Fruit fly (Drosophila melanogaster) whole organism: ENCODE measurements around the gene mRpL23.

ENCODE experiments used
- EcR ChIP-seq, 2 experiments: fragments of >200 bp; optimal IDR thresholded peaks; 2 replicates each; lab custom pipeline; 2017; ENCODE audit warnings: missing biosample characterization in 2 of 2, missing genetic modification characterization in 2 of 2, missing genetic modification reagents in 2 of 2
- pan ChIP-seq: fragments of >200 bp; optimal IDR thresholded peaks from 2 replicates; lab custom pipeline; 2017
- psq ChIP-seq: fragments of >200 bp; optimal IDR thresholded peaks from 2 replicates; lab custom pipeline; 2017
- usp ChIP-seq: fragments of >200 bp; optimal IDR thresholded peaks from 2 replicates; lab custom pipeline; 2017; ENCODE audit warnings: missing biosample characterization, missing genetic modification characterization, mixed read lengths

dm6 chr3L:2409289-2409688 is 35.8 kb upstream of the mRpL23 start:
- TF ChIP-seq psq (lab: Kevin White, UChicago) (no peak), usp (GFP tag; lab: Kevin White, UChicago) (no peak), EcR (GFP tag; optimal IDR thresholded peaks at IDR 0.05; lab: Kevin White, UChicago) (no peak), pan (lab: Kevin White, UChicago) (no peak)
